Worm (Caenorhabditis elegans): Measurements from ENCODE around the gene srh-167.

DNA sequence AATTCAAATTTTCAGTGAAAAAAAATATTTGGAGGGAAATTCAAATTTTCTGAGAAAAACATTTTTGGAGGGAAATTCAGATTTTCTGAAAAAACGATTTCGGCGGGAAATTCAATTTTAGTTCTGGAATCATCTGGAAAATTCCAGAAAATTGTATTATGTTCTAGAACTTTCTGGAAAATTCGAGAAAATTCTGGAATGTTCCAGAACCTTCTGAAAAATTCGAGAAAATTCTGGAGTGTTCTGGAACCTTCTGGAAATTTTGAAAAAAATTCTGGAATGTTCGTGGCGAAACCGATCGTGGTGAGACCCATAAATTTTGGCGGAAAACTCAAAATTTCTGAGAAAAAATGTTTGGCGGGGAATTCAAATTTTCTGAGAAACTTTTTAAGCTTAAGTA is 11.4 kb upstream of the srh-167 start:
- TF ChIP-seq ceh-58 (GFP tag; IDR thresholded peaks at IDR 0.05) (no peak), him-1 (tag; optimal IDR thresholded peaks at IDR 0.05) (no peak), cebp-1 (GFP tag; IDR thresholded peaks at IDR 0.05) (no peak), cebp-1 (tag; optimal IDR thresholded peaks at IDR 0.05) (no peak), F37B4.10 (GFP tag; IDR thresholded peaks at IDR 0.05) (no peak), hrde-1 (tag; optimal IDR thresholded peaks at IDR 0.05; ENCODE audit: borderline replicate concordance) (no peak), nfya-1 (tag; optimal IDR thresholded peaks at IDR 0.05; ENCODE audit: borderline replicate concordance, insufficient read depth) (no peak), hlh-12 (tag; optimal IDR thresholded peaks at IDR 0.05) (no peak), lin-35 (GFP tag; optimal IDR thresholded peaks at IDR 0.05) (no peak)

Measured in whole organism, young adult.